Worm (Caenorhabditis elegans): ENCODE data around the gene K03H6.4.

Gene K03H6.4

DNA sequence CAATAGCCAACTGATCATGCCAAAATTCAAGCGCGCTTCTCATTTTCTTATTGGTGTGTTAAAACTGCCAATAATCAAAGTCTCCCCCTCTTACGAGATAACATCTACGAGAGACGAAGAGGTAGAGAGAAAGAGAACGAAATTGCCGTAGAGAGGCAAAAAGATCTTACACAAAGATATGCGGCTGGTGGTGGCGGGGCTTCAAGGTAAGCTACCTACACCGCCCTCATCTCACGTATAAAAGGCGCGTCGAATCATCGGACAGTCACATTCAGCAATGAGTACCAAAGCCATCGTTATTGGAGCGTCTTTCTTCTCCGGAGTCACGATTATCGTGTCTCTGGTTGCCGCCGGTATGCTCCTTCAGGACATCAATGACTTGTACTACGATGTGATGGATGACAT is 27.3 kb upstream of the K03H6.4 start, which contains the start of gene col-107 (continued):
- TF ChIP-seq efl-1 (optimal IDR thresholded peaks at IDR 0.05) (no peak), efl-1 (GFP tag; optimal IDR thresholded peaks at IDR 0.05 in 1 of 2) (peak in 1 of 2 experiments; percentile 77), ztf-11 (tag; optimal IDR thresholded peaks at IDR 0.05) (no peak), swsn-7 (tag; optimal IDR thresholded peaks at IDR 0.05) (no peak), tlp-1 (tag; optimal IDR thresholded peaks at IDR 0.05) (no peak), nhr-20 (tag; optimal IDR thresholded peaks at IDR 0.05) (peak; percentile 9), Y116A8C.19 (tag; optimal IDR thresholded peaks at IDR 0.05; ENCODE audit: borderline replicate concordance) (no peak), ceh-8 (GFP tag; optimal IDR thresholded peaks at IDR 0.05) (no peak), rnt-1 (tag; optimal IDR thresholded peaks at IDR 0.05) (peak; percentile 22), pax-3 (tag; optimal IDR thresholded peaks at IDR 0.05) (no peak), blmp-1 (tag; optimal IDR thresholded peaks at IDR 0.05) (peak; percentile 32), jun-1 (tag; optimal IDR thresholded peaks at IDR 0.05) (no peak), ceh-88 (GFP tag; IDR thresholded peaks at IDR 0.05) (no peak), unc-130 (tag; optimal IDR thresholded peaks at IDR 0.05) (no peak), mef-2 (tag; optimal IDR thresholded peaks at IDR 0.05) (no peak), aha-1 (tag; optimal IDR thresholded peaks at IDR 0.05) (no peak), ztf-4 (tag; optimal IDR thresholded peaks at IDR 0.05) (peak; percentile 6), zag-1 (tag; optimal IDR thresholded peaks at IDR 0.05) (no peak), dsc-1 (tag; optimal IDR thresholded peaks at IDR 0.05) (no peak)

DNA sequence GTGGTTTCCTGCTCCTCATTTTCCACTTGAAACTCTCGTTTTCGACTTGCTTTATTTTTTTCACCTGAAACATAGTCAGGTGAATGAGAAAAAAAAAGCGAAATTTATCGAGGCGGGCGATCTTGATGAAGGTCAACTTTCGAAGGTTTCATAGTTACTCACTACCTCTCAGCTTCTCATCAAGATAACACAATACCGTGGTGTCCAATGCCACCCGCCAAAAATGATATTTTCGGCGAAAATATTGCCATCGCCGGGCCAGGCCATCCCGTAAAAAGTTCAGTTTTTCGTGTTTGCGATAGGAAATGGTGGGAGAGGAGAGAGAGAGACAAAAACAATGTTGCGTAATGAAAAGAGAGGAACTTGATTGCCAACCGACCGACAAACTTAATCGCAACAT is 26.0 kb upstream of the K03H6.4 start:
- TF ChIP-seq ceh-88 (GFP tag; IDR thresholded peaks at IDR 0.05) = no peak
- TF ChIP-seq C34B4.2 (tag; optimal IDR thresholded peaks at IDR 0.05) = no peak
- no peak for TF ChIP-seq unc-62 (GFP tag; optimal IDR thresholded peaks at IDR 0.05)
- no peak for TF ChIP-seq sup-37 (GFP tag; optimal IDR thresholded peaks at IDR 0.05)
- no peak for TF ChIP-seq irx-1 (tag; optimal IDR thresholded peaks at IDR 0.05)
- no peak for TF ChIP-seq nhr-90 (tag; optimal IDR thresholded peaks at IDR 0.05; ENCODE audit: poor library complexity)
- TF ChIP-seq lin-14 (GFP tag; optimal IDR thresholded peaks at IDR 0.05) = peak; percentile 66
- no peak for TF ChIP-seq zip-4 (GFP tag; optimal IDR thresholded peaks at IDR 0.05)
- TF ChIP-seq nhr-71 (tag; optimal IDR thresholded peaks at IDR 0.05) = no peak
- TF ChIP-seq egl-27 (tag; optimal IDR thresholded peaks at IDR 0.05) = no peak
- no peak for TF ChIP-seq jun-1 (tag; optimal IDR thresholded peaks at IDR 0.05)
- no peak for TF ChIP-seq vab-15 (tag; optimal IDR thresholded peaks at IDR 0.05)
- peak in 1 of 2 experiments; percentile 6 for TF ChIP-seq lsy-2 (tag; optimal IDR thresholded peaks at IDR 0.05)
- no peak for TF ChIP-seq snpc-4 (tag; optimal IDR thresholded peaks at IDR 0.05)
- no peak for TF ChIP-seq efl-3 (GFP tag; optimal IDR thresholded peaks at IDR 0.05)
- no peak for TF ChIP-seq nhr-237 (tag; optimal IDR thresholded peaks at IDR 0.05)
- no peak for TF ChIP-seq nhr-76 (tag; optimal IDR thresholded peaks at IDR 0.05)
- peak; percentile 73 for TF ChIP-seq nhr-85 (tag)
- no peak for TF ChIP-seq nhr-47 (tag; optimal IDR thresholded peaks at IDR 0.05)
- no peak for TF ChIP-seq ces-1 (GFP tag; optimal IDR thresholded peaks at IDR 0.05)
- no peak for TF ChIP-seq aha-1 (tag; optimal IDR thresholded peaks at IDR 0.05)
- no peak for TF ChIP-seq pag-3 (tag; optimal IDR thresholded peaks at IDR 0.05; ENCODE audit: borderline replicate concordance, insufficient read depth)
- TF ChIP-seq snu-23 (GFP tag; optimal IDR thresholded peaks at IDR 0.05) = no peak
- TF ChIP-seq blmp-1 (tag; optimal IDR thresholded peaks at IDR 0.05) = peak; percentile 80
- TF ChIP-seq egl-13 (tag; optimal IDR thresholded peaks at IDR 0.05) = no peak
- no peak for TF ChIP-seq ztf-11 (tag; optimal IDR thresholded peaks at IDR 0.05)
- no peak for TF ChIP-seq efl-1 (optimal IDR thresholded peaks at IDR 0.05)
- peak in 1 of 2 experiments; percentile 85 for TF ChIP-seq efl-1 (GFP tag; optimal IDR thresholded peaks at IDR 0.05 in 1 of 2)
- TF ChIP-seq mab-9 (GFP tag; IDR thresholded peaks at IDR 0.05) = no peak
- no peak for TF ChIP-seq Y116A8C.19 (tag; optimal IDR thresholded peaks at IDR 0.05; ENCODE audit: borderline replicate concordance)
- TF ChIP-seq rnt-1 (tag; optimal IDR thresholded peaks at IDR 0.05) = peak; percentile 13
